Fruit fly (Drosophila melanogaster): Measurements from ENCODE around the gene Hr78.

The Hr78 gene

DNA sequence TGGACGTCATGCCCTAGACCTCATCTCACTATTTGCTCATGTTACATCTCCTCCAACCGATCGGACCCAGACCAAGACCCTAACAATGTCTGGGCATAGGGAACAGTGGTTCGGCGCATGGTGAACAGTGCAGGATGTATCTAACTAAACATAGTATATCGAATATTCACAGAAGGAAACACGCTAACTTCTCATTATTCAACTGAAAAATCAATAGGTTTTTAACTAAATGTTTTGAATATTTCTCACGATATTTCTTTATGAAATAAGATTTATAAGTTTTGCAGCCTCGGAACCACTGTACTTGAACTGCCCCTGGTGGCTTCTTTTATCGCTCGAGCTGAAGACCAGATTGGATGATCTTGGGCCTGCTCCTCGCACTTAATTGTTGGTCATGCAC, 43.7 kb downstream of the Hr78 start:
- TF ChIP-seq CG7101 (tag; optimal IDR thresholded peaks at IDR 0.05) (no peak), toe (GFP tag; optimal IDR thresholded peaks at IDR 0.05) (no peak), pad (GFP tag; optimal IDR thresholded peaks at IDR 0.05) (no peak), Hr96 (GFP tag; optimal IDR thresholded peaks at IDR 0.05) (no peak), kay (GFP tag; ENCODE audit: borderline replicate concordance) (no peak)

DNA sequence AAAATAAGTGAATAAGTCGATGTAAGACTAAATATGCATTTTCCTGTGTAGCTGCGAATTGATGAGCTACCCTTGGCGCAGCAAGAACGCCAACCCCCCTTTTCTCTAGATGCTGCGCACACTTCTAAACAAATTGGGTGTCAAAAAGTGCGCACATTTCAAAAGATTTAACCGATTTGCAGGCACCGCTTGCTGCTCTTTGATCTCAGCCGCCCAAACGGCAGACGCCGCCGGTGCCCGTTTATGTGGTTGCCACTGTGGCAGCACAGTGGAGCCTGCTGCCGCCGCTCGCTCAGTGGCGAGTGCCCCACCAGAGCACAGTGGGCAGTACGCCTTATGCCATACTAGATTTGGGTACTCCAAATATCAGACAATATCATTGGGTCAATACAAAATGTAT, 46.8 kb downstream of the Hr78 start:
- no peak for TF ChIP-seq Crg-1 (GFP tag; optimal IDR thresholded peaks at IDR 0.05)
- no peak for TF ChIP-seq pad (GFP tag; optimal IDR thresholded peaks at IDR 0.05)
- no peak for TF ChIP-seq CG14711 (tag; optimal IDR thresholded peaks at IDR 0.05)
- TF ChIP-seq kay (GFP tag; ENCODE audit: borderline replicate concordance) = no peak
- no peak for TF ChIP-seq CG5204 (GFP tag; optimal IDR thresholded peaks at IDR 0.05)
- TF ChIP-seq cic (GFP tag; optimal IDR thresholded peaks at IDR 0.05) = no peak
- no peak for TF ChIP-seq toe (GFP tag; optimal IDR thresholded peaks at IDR 0.05)
- TF ChIP-seq CG1620 (GFP tag; optimal IDR thresholded peaks at IDR 0.05) = no peak
- no peak for TF ChIP-seq tj (GFP tag; optimal IDR thresholded peaks at IDR 0.05)
- no peak for TF ChIP-seq cnc (optimal IDR thresholded peaks at IDR 0.05)
- no peak for TF ChIP-seq CG7045 (GFP tag; optimal IDR thresholded peaks at IDR 0.05)
- no peak for TF ChIP-seq CG12768 (GFP tag; optimal IDR thresholded peaks at IDR 0.05)
- TF ChIP-seq Mnt (GFP tag; optimal IDR thresholded peaks at IDR 0.05) = no peak
- no peak for TF ChIP-seq CG7101 (tag; optimal IDR thresholded peaks at IDR 0.05)
- TF ChIP-seq ovo (GFP tag; optimal IDR thresholded peaks at IDR 0.05) = no peak

DNA sequence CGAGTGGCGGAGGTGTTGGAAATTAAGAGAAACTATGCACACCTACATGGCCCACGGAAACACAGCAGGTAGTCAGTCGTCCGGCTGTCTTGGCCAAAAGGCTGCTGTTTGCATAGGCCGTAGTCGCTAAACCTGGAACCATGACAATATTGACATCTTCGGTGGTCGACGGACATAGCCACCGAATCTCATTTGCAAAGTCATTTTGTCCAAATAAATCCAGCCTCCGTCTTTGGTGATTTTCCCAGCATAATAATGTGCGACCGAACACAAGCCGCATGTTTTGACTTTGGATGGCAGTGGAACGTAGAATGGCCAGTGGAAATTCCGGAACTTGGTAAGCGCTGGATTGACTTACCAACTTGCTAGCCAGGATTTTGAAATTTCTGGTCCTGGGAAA, 48.0 kb downstream of the Hr78 start:
- TF ChIP-seq CG33017 (tag; optimal IDR thresholded peaks at IDR 0.05) (no peak), toe (GFP tag; optimal IDR thresholded peaks at IDR 0.05) (no peak), CG1620 (GFP tag; optimal IDR thresholded peaks at IDR 0.05) (no peak), Crg-1 (GFP tag; optimal IDR thresholded peaks at IDR 0.05) (no peak), Hr96 (GFP tag; optimal IDR thresholded peaks at IDR 0.05) (no peak), cic (GFP tag; optimal IDR thresholded peaks at IDR 0.05) (no peak), cnc (optimal IDR thresholded peaks at IDR 0.05) (no peak), Mnt (GFP tag; optimal IDR thresholded peaks at IDR 0.05) (no peak), CG12768 (GFP tag; optimal IDR thresholded peaks at IDR 0.05) (no peak), CG7045 (GFP tag; optimal IDR thresholded peaks at IDR 0.05) (no peak), ovo (GFP tag; optimal IDR thresholded peaks at IDR 0.05) (no peak), kay (GFP tag; ENCODE audit: borderline replicate concordance) (no peak), CG5204 (GFP tag; optimal IDR thresholded peaks at IDR 0.05) (no peak), pad (GFP tag; optimal IDR thresholded peaks at IDR 0.05) (no peak), Clk (GFP tag; optimal IDR thresholded peaks at IDR 0.05) (no peak), bab1 (GFP tag; optimal IDR thresholded peaks at IDR 0.05) (no peak), CG7101 (tag; optimal IDR thresholded peaks at IDR 0.05) (no peak), CG11617 (GFP tag; optimal IDR thresholded peaks at IDR 0.05) (no peak)

DNA sequence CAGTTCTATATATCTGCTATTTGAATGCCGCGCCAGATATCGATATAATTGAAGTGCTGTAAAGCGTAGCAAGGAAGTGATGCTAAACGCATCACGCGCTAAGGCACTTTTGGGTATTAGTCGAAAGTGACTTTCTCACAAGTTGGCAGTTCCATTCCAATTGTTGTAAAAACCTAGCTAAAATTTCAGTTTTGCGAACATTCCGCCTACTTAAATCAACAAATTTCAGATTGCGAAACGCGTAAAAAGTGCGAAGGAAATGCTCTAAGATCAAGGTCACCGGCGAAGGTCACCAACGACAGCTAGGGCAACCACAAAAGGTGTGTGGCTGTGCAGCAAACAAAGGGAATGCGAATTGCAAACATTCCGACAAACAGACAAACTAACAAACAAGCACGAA, 51.6 kb downstream of the Hr78 start, which contains the start of gene Syx7:
Gene Syx7 (plus strand): TSS at position 131 of the 400 bp plus-strand sequence.
- TF ChIP-seq CG7101 (tag; optimal IDR thresholded peaks at IDR 0.05) (peak; percentile 39), bab1 (GFP tag; optimal IDR thresholded peaks at IDR 0.05) (peak; percentile 55), pad (GFP tag; optimal IDR thresholded peaks at IDR 0.05) (peak; percentile 25), tj (GFP tag; optimal IDR thresholded peaks at IDR 0.05) (no peak), Hr96 (GFP tag; optimal IDR thresholded peaks at IDR 0.05) (peak; percentile 41), Crg-1 (GFP tag; optimal IDR thresholded peaks at IDR 0.05) (peak; percentile 70), CG14711 (tag; optimal IDR thresholded peaks at IDR 0.05) (peak; percentile 12), CG1620 (GFP tag; optimal IDR thresholded peaks at IDR 0.05) (peak; percentile 52), CG5204 (GFP tag; optimal IDR thresholded peaks at IDR 0.05) (no peak)

DNA sequence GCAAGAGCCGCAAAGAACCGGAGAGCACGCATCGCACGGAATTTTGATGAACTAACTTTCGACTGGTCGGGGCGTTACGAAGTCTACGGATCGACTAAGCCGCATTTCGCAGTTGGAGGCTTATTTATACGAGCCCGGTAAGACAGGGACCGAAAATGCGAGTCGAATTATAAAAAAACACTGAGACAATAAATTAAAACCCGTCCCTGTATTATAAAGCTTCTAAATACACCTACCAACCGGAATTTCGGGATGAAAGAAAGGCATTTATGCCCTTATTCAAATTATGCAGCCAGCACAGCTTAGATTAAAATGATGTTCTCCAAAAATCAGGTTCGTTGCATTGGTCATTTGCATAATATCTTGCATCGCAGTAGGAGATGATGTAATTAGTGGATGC, 52.6 kb downstream of the Hr78 start, which contains the start of gene Alp1:
Gene Alp1 (minus strand): TSS at position 101 of the 400 bp plus-strand sequence.
- no peak for TF ChIP-seq cic (GFP tag; optimal IDR thresholded peaks at IDR 0.05)

Data from whole organism, adult.